Worm (Caenorhabditis elegans): ENCODE data around the gene F55A11.8.

The F55A11.8 gene

ce11 chrV:11758635-11759034 lies 29.4 kb upstream of the F55A11.8 start, which contains the start of gene T04F3.3:
Gene T04F3.3 (plus strand): TSS chrV:11758935.
- TF ChIP-seq ztf-4 (tag; optimal IDR thresholded peaks at IDR 0.05) (no peak), mml-1 (tag; optimal IDR thresholded peaks at IDR 0.05) (no peak), nhr-77 (tag; optimal IDR thresholded peaks at IDR 0.05) (no peak), pqm-1 (tag; optimal IDR thresholded peaks at IDR 0.05) (no peak), sea-2 (GFP tag; optimal IDR thresholded peaks at IDR 0.05) (no peak), egl-5 (tag; optimal IDR thresholded peaks at IDR 0.05) (no peak), nhr-76 (tag; optimal IDR thresholded peaks at IDR 0.05) (no peak), lsy-12 (tag; optimal IDR thresholded peaks at IDR 0.05) (no peak), daf-12 (tag; optimal IDR thresholded peaks at IDR 0.05) (no peak), fos-1 (tag; optimal IDR thresholded peaks at IDR 0.05) (no peak), elt-2 (tag; optimal IDR thresholded peaks at IDR 0.05) (no peak), ztf-11 (tag; optimal IDR thresholded peaks at IDR 0.05) (no peak), unc-39 (tag; optimal IDR thresholded peaks at IDR 0.05) (no peak), ceh-16 (tag; optimal IDR thresholded peaks at IDR 0.05) (no peak), nhr-237 (tag; optimal IDR thresholded peaks at IDR 0.05) (no peak), mdl-1 (tag; optimal IDR thresholded peaks at IDR 0.05) (no peak), ceh-28 (tag; optimal IDR thresholded peaks at IDR 0.05) (no peak), eor-1 (tag; optimal IDR thresholded peaks at IDR 0.05) (no peak), jun-1 (tag; optimal IDR thresholded peaks at IDR 0.05) (no peak)

ce11 chrV:11760371-11760770 lies 27.6 kb upstream of the F55A11.8 start, which contains the start of gene T04F3.5:
Gene T04F3.5 (plus strand): TSS chrV:11760671.
- TF ChIP-seq egl-27 (tag; optimal IDR thresholded peaks at IDR 0.05) (no peak), unc-62 (GFP tag; optimal IDR thresholded peaks at IDR 0.05) (no peak), ceh-16 (tag; optimal IDR thresholded peaks at IDR 0.05) (no peak), nhr-11 (tag; optimal IDR thresholded peaks at IDR 0.05) (no peak), nhr-67 (tag; optimal IDR thresholded peaks at IDR 0.05) (no peak), fkh-2 (tag; optimal IDR thresholded peaks at IDR 0.05) (no peak), ceh-82 (tag; optimal IDR thresholded peaks at IDR 0.05) (no peak), ztf-11 (tag; optimal IDR thresholded peaks at IDR 0.05) (no peak), ceh-9 (tag; optimal IDR thresholded peaks at IDR 0.05) (no peak), egl-5 (tag; optimal IDR thresholded peaks at IDR 0.05) (no peak), ztf-4 (tag; optimal IDR thresholded peaks at IDR 0.05) (no peak), lin-15B (tag; optimal IDR thresholded peaks at IDR 0.05) (no peak), fos-1 (tag; optimal IDR thresholded peaks at IDR 0.05) (no peak), sea-2 (GFP tag; optimal IDR thresholded peaks at IDR 0.05) (no peak), elt-3 (tag; optimal IDR thresholded peaks at IDR 0.05) (no peak), fkh-10 (GFP tag; optimal IDR thresholded peaks at IDR 0.05) (no peak), nhr-237 (tag; optimal IDR thresholded peaks at IDR 0.05) (no peak), nhr-28 (tag; optimal IDR thresholded peaks at IDR 0.05) (no peak), skn-1 (tag; optimal IDR thresholded peaks at IDR 0.05) (no peak)

ce11 chrV:11762863-11763262 lies 25.1 kb upstream of the F55A11.8 start, which contains the start of gene T04F3.4:
Gene T04F3.4 (minus strand): TSS chrV:11763049.
- TF ChIP-seq elt-3 (tag; optimal IDR thresholded peaks at IDR 0.05) (no peak), aly-2 (tag; optimal IDR thresholded peaks at IDR 0.05) (no peak), nhr-76 (tag; optimal IDR thresholded peaks at IDR 0.05) (no peak), ZK546.5 (tag; optimal IDR thresholded peaks at IDR 0.05) (no peak), elt-1 (tag; optimal IDR thresholded peaks at IDR 0.05) (no peak), fkh-10 (GFP tag; optimal IDR thresholded peaks at IDR 0.05) (no peak), egl-5 (tag; optimal IDR thresholded peaks at IDR 0.05) (no peak), pqm-1 (tag; optimal IDR thresholded peaks at IDR 0.05) (no peak), nhr-77 (tag; optimal IDR thresholded peaks at IDR 0.05) (no peak), mdl-1 (tag; optimal IDR thresholded peaks at IDR 0.05) (no peak), elt-2 (tag; optimal IDR thresholded peaks at IDR 0.05) (peak; percentile 4), tbx-2 (tag; optimal IDR thresholded peaks at IDR 0.05) (no peak), nhr-67 (tag; optimal IDR thresholded peaks at IDR 0.05) (no peak), mml-1 (tag; optimal IDR thresholded peaks at IDR 0.05) (no peak), daf-12 (tag; optimal IDR thresholded peaks at IDR 0.05) (no peak), R02D3.7 (tag; optimal IDR thresholded peaks at IDR 0.05) (no peak), ama-1 (optimal IDR thresholded peaks at IDR 0.05) (no peak), ceh-9 (tag; optimal IDR thresholded peaks at IDR 0.05) (no peak), ceh-28 (tag; optimal IDR thresholded peaks at IDR 0.05) (peak; percentile 8), nhr-25 (tag; optimal IDR thresholded peaks at IDR 0.05) (no peak), zag-1 (tag; optimal IDR thresholded peaks at IDR 0.05) (no peak), pha-4 (tag; optimal IDR thresholded peaks at IDR 0.05) (peak; percentile 24)
